Worm (Caenorhabditis elegans) whole organism, young adult: ENCODE measurements around the gene cdgs-1.

Experiments used
- B0019.2 ChIP-seq: fragments of 200-800 bp; sonication (Bioruptor generic); conservative IDR thresholded peaks from 2 replicates; pipeline ENCODE4 v1.3.6; 2022; ENCODE audit warnings: missing genetic modification reagents, missing genetic modification characterization, missing compliant biosample characterization
- D2030.7 ChIP-seq: fragments of 200-800 bp; sonication (Bioruptor generic); IDR thresholded peaks from 2 replicates; pipeline ENCODE4 v1.3.6; 2022; ENCODE audit warnings: missing genetic modification reagents, missing genetic modification characterization, missing compliant biosample characterization
- F22D6.2 ChIP-seq: sonication (generic microtip); optimal IDR thresholded peaks from 2 replicates; lab custom pipeline; 2016; ENCODE audit warnings: mild to moderate bottlenecking, missing genetic modification characterization, missing compliant biosample characterization
- F33H1.4 ChIP-seq: fragments of 200-800 bp; sonication (Bioruptor generic); IDR thresholded peaks from 2 replicates; pipeline ENCODE4 v1.3.6; 2022; ENCODE audit warnings: missing genetic modification reagents, missing genetic modification characterization, missing compliant biosample characterization
- F37B4.10 ChIP-seq: fragments of 200-800 bp; sonication (Bioruptor generic); IDR thresholded peaks from 2 replicates; pipeline ENCODE4 v1.3.6; 2022; ENCODE audit warnings: missing genetic modification characterization, missing compliant biosample characterization
- K11D2.4 ChIP-seq: fragments of 200-800 bp; sonication (Bioruptor generic); IDR thresholded peaks from 2 replicates; pipeline ENCODE4 v1.3.6; 2022; ENCODE audit warnings: missing genetic modification reagents, missing genetic modification characterization, missing compliant biosample characterization
- K12H6.12 ChIP-seq: fragments of 200-800 bp; sonication (Bioruptor generic); optimal IDR thresholded peaks from 2 replicates; lab custom pipeline; 2018; ENCODE audit warnings: mild to moderate bottlenecking, missing genetic modification characterization, missing compliant biosample characterization
- T26A5.8 ChIP-seq: sonication (generic microtip); optimal IDR thresholded peaks from 2 replicates; lab custom pipeline; 2016; ENCODE audit warnings: missing genetic modification characterization, missing compliant biosample characterization
- Y53F4B.3 ChIP-seq: fragments of 200-800 bp; sonication (Bioruptor generic); IDR thresholded peaks from 2 replicates; pipeline ENCODE4 v1.3.6; 2022; ENCODE audit warnings: missing genetic modification reagents, missing genetic modification characterization, missing compliant biosample characterization
- Y53G8AR.9 ChIP-seq: fragments of 200-800 bp; sonication (Bioruptor generic); conservative IDR thresholded peaks from 2 replicates; pipeline ENCODE4 v1.3.6; 2022; ENCODE audit warnings: missing genetic modification reagents, missing genetic modification characterization, missing compliant biosample characterization
- Y67H2A.10 ChIP-seq: fragments of 200-800 bp; sonication (Bioruptor generic); conservative IDR thresholded peaks from 2 replicates; pipeline ENCODE4 v1.3.6; 2022; ENCODE audit warnings: missing genetic modification reagents, missing genetic modification characterization, missing compliant biosample characterization
- Y95B8A.8 ChIP-seq: fragments of 200-800 bp; sonication (Bioruptor generic); IDR thresholded peaks from 2 replicates; pipeline ENCODE4 v1.3.6; 2022; ENCODE audit warnings: missing genetic modification reagents, missing genetic modification characterization, missing compliant biosample characterization
- ZK185.1 ChIP-seq: sonication (generic microtip); optimal IDR thresholded peaks from 2 replicates; lab custom pipeline; 2016; ENCODE audit warnings: mild to moderate bottlenecking, missing genetic modification characterization, missing compliant biosample characterization; ENCODE audit not compliant: poor library complexity, severe bottlenecking
- akir-1 ChIP-seq: fragments of 200-800 bp; sonication (Bioruptor generic); optimal IDR thresholded peaks from 2 replicates; lab custom pipeline; 2018; ENCODE audit warnings: mild to moderate bottlenecking, missing genetic modification characterization, moderate library complexity, missing compliant biosample characterization
- ama-1 ChIP-seq, 3 experiments: fragments of 150-350 bp in 1 of 3; sonication (generic microtip) in 2 of 3; optimal IDR thresholded peaks; 2 replicates each; lab custom pipeline; 2014 to 2018; ENCODE audit warnings: missing biosample characterization in 2 of 3, missing genetic modification characterization in 2 of 3, missing genetic modification reagents in 2 of 3
- attf-5 ChIP-seq: fragments of 200-800 bp; sonication (Bioruptor generic); optimal IDR thresholded peaks from 2 replicates; lab custom pipeline; 2018; ENCODE audit warnings: mild to moderate bottlenecking, missing genetic modification characterization, missing compliant biosample characterization
- bed-1 ChIP-seq: fragments of 200-800 bp; sonication (Bioruptor generic); IDR thresholded peaks from 2 replicates; pipeline ENCODE4 v1.3.6; 2022; ENCODE audit warnings: missing genetic modification reagents, missing genetic modification characterization, missing compliant biosample characterization
- bed-2 ChIP-seq: fragments of 200-800 bp; sonication (Bioruptor generic); IDR thresholded peaks from 2 replicates; pipeline ENCODE4 v1.3.6; 2022; ENCODE audit warnings: missing genetic modification reagents, missing genetic modification characterization, missing compliant biosample characterization
- cebp-2 ChIP-seq: fragments of 200-800 bp; sonication (Bioruptor generic); IDR thresholded peaks from 2 replicates; pipeline ENCODE4 v1.3.6; 2022; ENCODE audit warnings: missing genetic modification characterization, missing compliant biosample characterization
- ceh-100 ChIP-seq: fragments of 200-800 bp; sonication (Bioruptor generic); IDR thresholded peaks from 2 replicates; pipeline ENCODE4 v1.3.6; 2022; ENCODE audit warnings: missing genetic modification reagents, missing genetic modification characterization, missing compliant biosample characterization
- ceh-40 ChIP-seq: fragments of 200-800 bp; sonication (Bioruptor generic); IDR thresholded peaks from 2 replicates; pipeline ENCODE4 v1.3.6; 2022; ENCODE audit warnings: missing genetic modification characterization, missing compliant biosample characterization
- ceh-58 ChIP-seq: fragments of 200-800 bp; sonication (Bioruptor generic); IDR thresholded peaks from 2 replicates; pipeline ENCODE4 v1.3.6; 2022; ENCODE audit warnings: missing genetic modification characterization, missing compliant biosample characterization
- ceh-91 ChIP-seq: fragments of 200-800 bp; sonication (Bioruptor generic); IDR thresholded peaks from 2 replicates; pipeline ENCODE4 v1.3.6; 2022; ENCODE audit warnings: missing genetic modification reagents, missing genetic modification characterization, missing compliant biosample characterization
- dpff-1 ChIP-seq: sonication (generic microtip); optimal IDR thresholded peaks from 2 replicates; lab custom pipeline; 2017; ENCODE audit warnings: mild to moderate bottlenecking, missing genetic modification characterization, missing compliant biosample characterization
- dpl-1 ChIP-seq: fragments of 150-350 bp; optimal IDR thresholded peaks from 2 replicates; lab custom pipeline; 2014; ENCODE audit warnings: missing biosample characterization, missing genetic modification reagents, missing genetic modification characterization
- gei-17 ChIP-seq: fragments of 200-800 bp; sonication (Bioruptor generic); optimal IDR thresholded peaks from 2 replicates; lab custom pipeline; 2018; ENCODE audit warnings: mild to moderate bottlenecking, missing genetic modification characterization, missing compliant biosample characterization
- hmg-1.2 ChIP-seq: fragments of 200-800 bp; sonication (Bioruptor generic); IDR thresholded peaks from 2 replicates; pipeline ENCODE4 v1.3.6; 2022; ENCODE audit warnings: missing genetic modification reagents, missing genetic modification characterization, missing compliant biosample characterization
- hrde-1 ChIP-seq: sonication (generic microtip); optimal IDR thresholded peaks from 2 replicates; lab custom pipeline; 2016; ENCODE audit warnings: missing genetic modification characterization, mild to moderate bottlenecking, missing compliant biosample characterization, moderate library complexity, missing genotype, missing genetic modification reagents, borderline replicate concordance
- lin-40 ChIP-seq: sonication (generic microtip); optimal IDR thresholded peaks from 2 replicates; lab custom pipeline; 2016; ENCODE audit warnings: missing genetic modification characterization, mild to moderate bottlenecking, missing compliant biosample characterization, missing genotype, missing genetic modification reagents
- lin-54 ChIP-seq: fragments of 200-800 bp; sonication (Bioruptor generic); optimal IDR thresholded peaks from 2 replicates; lab custom pipeline; 2018; ENCODE audit warnings: mild to moderate bottlenecking, missing genetic modification characterization, missing compliant biosample characterization
- lir-1 ChIP-seq: fragments of 200-800 bp; sonication (Bioruptor generic); conservative IDR thresholded peaks from 2 replicates; pipeline ENCODE4 v1.3.6; 2022; ENCODE audit warnings: missing genetic modification reagents, missing genetic modification characterization, missing compliant biosample characterization
- lsl-1 ChIP-seq: fragments of 200-800 bp; sonication (Bioruptor generic); optimal IDR thresholded peaks from 2 replicates; lab custom pipeline; 2018; ENCODE audit warnings: mild to moderate bottlenecking, missing genetic modification characterization, moderate library complexity, missing compliant biosample characterization
- madf-10 ChIP-seq: sonication (generic microtip); optimal IDR thresholded peaks from 2 replicates; lab custom pipeline; 2016; ENCODE audit warnings: mild to moderate bottlenecking, missing genetic modification characterization, missing compliant biosample characterization
- madf-8 ChIP-seq: fragments of 200-800 bp; sonication (Bioruptor generic); conservative IDR thresholded peaks from 2 replicates; pipeline ENCODE4 v1.3.6; 2022; ENCODE audit warnings: missing genetic modification reagents, missing genetic modification characterization, missing compliant biosample characterization
- mxl-1 ChIP-seq: sonication (generic microtip); optimal IDR thresholded peaks from 2 replicates; lab custom pipeline; 2016; ENCODE audit warnings: missing genetic modification characterization, missing compliant biosample characterization
- nhr-179 ChIP-seq: sonication (generic microtip); optimal IDR thresholded peaks from 2 replicates; lab custom pipeline; 2016; ENCODE audit warnings: mild to moderate bottlenecking, missing genetic modification characterization, missing compliant biosample characterization
- nhr-80 ChIP-seq: sonication (generic microtip); optimal IDR thresholded peaks from 2 replicates; lab custom pipeline; 2016; ENCODE audit warnings: missing genetic modification characterization, missing compliant biosample characterization
- nhr-90 ChIP-seq: sonication (generic microtip); optimal IDR thresholded peaks from 2 replicates; lab custom pipeline; 2016; ENCODE audit warnings: missing genotype, mild to moderate bottlenecking, missing genetic modification characterization, missing compliant biosample characterization
- rcor-1 ChIP-seq: fragments of 200-800 bp; sonication (Bioruptor generic); IDR thresholded peaks from 2 replicates; pipeline ENCODE4 v1.3.6; 2022; ENCODE audit warnings: missing genetic modification reagents, missing genetic modification characterization, missing compliant biosample characterization
- sdz-38 ChIP-seq: sonication (generic microtip); optimal IDR thresholded peaks from 2 replicates; lab custom pipeline; 2016; ENCODE audit warnings: missing genotype, missing genetic modification characterization, missing compliant biosample characterization
- sea-2 ChIP-seq: fragments of 200-800 bp; sonication (Bioruptor generic); IDR thresholded peaks from 2 replicates; pipeline ENCODE4 v1.3.6; 2022; ENCODE audit warnings: missing genetic modification characterization, missing compliant biosample characterization
- snpc-1.3 ChIP-seq: sonication (generic microtip); optimal IDR thresholded peaks from 2 replicates; lab custom pipeline; 2017; ENCODE audit warnings: missing genetic modification characterization, mild to moderate bottlenecking, missing compliant biosample characterization, antibody characterized with exemption, moderate library complexity, missing genotype, missing genetic modification reagents; ENCODE audit not compliant: insufficient read depth
- snpc-3.4 ChIP-seq: sonication (generic microtip); optimal IDR thresholded peaks from 2 replicates; lab custom pipeline; 2017; ENCODE audit warnings: missing genetic modification characterization, mild to moderate bottlenecking, missing compliant biosample characterization, antibody characterized with exemption, moderate library complexity, missing genotype, missing genetic modification reagents
- somi-1 ChIP-seq: fragments of 200-800 bp; sonication (Bioruptor generic); optimal IDR thresholded peaks from 2 replicates; lab custom pipeline; 2018; ENCODE audit warnings: mild to moderate bottlenecking, missing genetic modification characterization, missing compliant biosample characterization
- tlf-1 ChIP-seq: fragments of 200-800 bp; sonication (Bioruptor generic); optimal IDR thresholded peaks from 2 replicates; lab custom pipeline; 2018; ENCODE audit warnings: mild to moderate bottlenecking, missing genetic modification characterization, missing compliant biosample characterization
- unc-130 ChIP-seq: sonication (generic microtip); optimal IDR thresholded peaks from 2 replicates; lab custom pipeline; 2016; ENCODE audit warnings: missing genetic modification reagents, missing genetic modification characterization, missing compliant biosample characterization
- zfh-2 ChIP-seq: fragments of 200-800 bp; sonication (Bioruptor generic); conservative IDR thresholded peaks from 2 replicates; pipeline ENCODE4 v1.3.6; 2022; ENCODE audit warnings: missing genetic modification reagents, missing genetic modification characterization, missing compliant biosample characterization
- ztf-22 ChIP-seq: fragments of 200-800 bp; sonication (Bioruptor generic); optimal IDR thresholded peaks from 2 replicates; lab custom pipeline; 2018; ENCODE audit warnings: mild to moderate bottlenecking, missing genetic modification characterization, moderate library complexity, missing compliant biosample characterization

Gene cdgs-1

DNA sequence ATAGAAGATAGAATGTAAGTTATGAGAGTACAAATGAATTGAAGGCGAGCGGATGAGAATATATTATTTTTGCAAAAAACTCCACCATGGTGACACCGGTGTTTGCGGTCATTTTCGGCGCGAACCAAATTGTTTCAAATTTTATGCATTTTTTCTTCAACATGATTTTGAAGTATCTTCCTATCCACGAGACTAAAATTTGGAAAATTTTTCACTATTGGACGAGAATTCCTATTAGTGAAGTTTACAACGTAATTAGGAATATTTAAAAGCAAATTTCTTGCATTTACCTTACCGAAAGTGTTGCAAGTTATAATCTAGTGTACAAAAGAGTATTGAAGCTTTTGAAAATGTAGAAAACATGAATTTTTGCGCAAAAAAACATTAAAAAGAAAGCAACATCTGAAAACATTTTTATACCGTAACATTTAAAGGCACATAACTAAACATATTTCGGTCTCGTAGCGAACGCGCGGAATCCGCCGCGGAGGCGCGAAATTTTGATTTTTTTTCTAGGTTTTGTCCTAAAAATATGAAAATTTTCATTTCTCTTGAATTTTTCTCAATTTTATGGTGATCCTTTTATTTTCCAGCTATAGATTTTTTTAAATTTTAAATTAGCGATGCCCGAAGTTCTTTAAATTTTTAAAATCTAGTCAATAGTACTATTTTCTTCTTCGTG lies 19.0 kb downstream of the cdgs-1 start, which contains the start of gene sgo-1 (continued):
- TF ChIP-seq snpc-1.3 (tag; lab: Kevin White, UChicago): peak; percentile 85
- peak; percentile 90 for TF ChIP-seq B0019.2
- TF ChIP-seq akir-1 (GFP tag; lab: Kevin White, UChicago): no peak
- TF ChIP-seq nhr-80 (tag; lab: Kevin White, UChicago): no peak
- peak; percentile 87 for TF ChIP-seq unc-130 (GFP tag; lab: Kevin White, UChicago)
- TF ChIP-seq madf-10 (tag; lab: Kevin White, UChicago): no peak
- TF ChIP-seq mxl-1 (tag; lab: Kevin White, UChicago): no peak
- TF ChIP-seq ceh-91 (GFP tag; lab: Robert Waterston, UW): peak; percentile 98
- TF ChIP-seq lsl-1 (GFP tag; lab: Kevin White, UChicago): peak; percentile 97
- TF ChIP-seq dpl-1: peak; percentile 95
- no peak for TF ChIP-seq T26A5.8 (tag; lab: Kevin White, UChicago)
- TF ChIP-seq ama-1 (optimal IDR thresholded peaks at IDR 0.05; lab: Kevin White, UChicago): no peak
- no peak for TF ChIP-seq ama-1 (GFP tag; optimal IDR thresholded peaks at IDR 0.05; lab: Kevin White, UChicago)
- TF ChIP-seq hmg-1.2: peak; percentile 68
- peak; percentile 91 for TF ChIP-seq lin-54
- no peak for TF ChIP-seq zfh-2 (GFP tag; lab: Robert Waterston, UW)
- TF ChIP-seq ceh-40 (GFP tag; lab: Robert Waterston, UW): no peak
- TF ChIP-seq dpff-1 (tag; lab: Kevin White, UChicago): no peak
- no peak for TF ChIP-seq attf-5 (GFP tag; lab: Kevin White, UChicago)
- peak; percentile 98 for TF ChIP-seq Y95B8A.8
- no peak for TF ChIP-seq bed-2 (GFP tag; lab: Robert Waterston, UW)
- TF ChIP-seq snpc-3.4 (tag; lab: Kevin White, UChicago): peak; percentile 95
- peak; percentile 98 for TF ChIP-seq madf-8 (GFP tag; lab: Robert Waterston, UW)
- TF ChIP-seq cebp-2 (GFP tag; lab: Robert Waterston, UW): no peak
- peak; percentile 100 for TF ChIP-seq F33H1.4
- peak; percentile 93 for TF ChIP-seq tlf-1 (GFP tag; lab: Kevin White, UChicago)
- no peak for TF ChIP-seq ceh-58 (GFP tag; lab: Robert Waterston, UW)
- no peak for TF ChIP-seq ztf-22
- TF ChIP-seq K12H6.12 (tag; lab: Kevin White, UChicago): no peak
- no peak for TF ChIP-seq somi-1 (GFP tag; lab: Kevin White, UChicago)
- TF ChIP-seq gei-17 (GFP tag; lab: Kevin White, UChicago): no peak
- TF ChIP-seq K11D2.4 (GFP tag; lab: Robert Waterston, UW): no peak
- no peak for TF ChIP-seq ZK185.1
- no peak for TF ChIP-seq F22D6.2
- peak; percentile 66; the same call in 1 of the 2 replicates for TF ChIP-seq ceh-100
- peak; percentile 90 for TF ChIP-seq Y53G8AR.9 (GFP tag; lab: Robert Waterston, UW)
- no peak for TF ChIP-seq sdz-38
- no peak for TF ChIP-seq sea-2 (GFP tag; lab: Robert Waterston, UW)
- TF ChIP-seq lir-1 (GFP tag; lab: Robert Waterston, UW): peak; percentile 69; the same call in 1 of the 2 replicates
- no peak for TF ChIP-seq bed-1 (GFP tag; lab: Robert Waterston, UW)
- TF ChIP-seq hrde-1 (tag; lab: Kevin White, UChicago): peak; percentile 69
- no peak for TF ChIP-seq nhr-179 (tag; lab: Kevin White, UChicago)
- TF ChIP-seq Y53F4B.3: peak; percentile 49; the same call in 1 of the 2 replicates
- no peak for TF ChIP-seq nhr-90 (tag; lab: Kevin White, UChicago)
- peak; percentile 99 for TF ChIP-seq D2030.7 (GFP tag; lab: Robert Waterston, UW)
- peak; percentile 93 for TF ChIP-seq rcor-1
- 0 out of 2 replicates have a peak, but pooled peaks have one; percentile 43 for TF ChIP-seq Y67H2A.10 (GFP tag; lab: Robert Waterston, UW)
- no peak for TF ChIP-seq lin-40 (tag; lab: Kevin White, UChicago)
- no peak for TF ChIP-seq F37B4.10 (GFP tag; lab: Robert Waterston, UW)
